Fruit fly (Drosophila melanogaster): ENCODE data around the gene Bet1.

- TF ChIP-seq Clk (GFP tag; optimal IDR thresholded peaks at IDR 0.05) = no peak
- no peak for TF ChIP-seq kay (GFP tag; ENCODE audit: borderline replicate concordance)
These were observed 39.7 kb upstream of the Bet1 start for dm6 chr3L:19221455-19221854.

All from whole organism, adult.